Fruit fly (Drosophila melanogaster) ovary, adult (tissue): Measurements from ENCODE around the gene CG10283.

Experiments
- CG17801 ChIP-seq: fragments of 200-800 bp; optimal IDR thresholded peaks from 2 replicates; lab custom pipeline; 2019; ENCODE audit warnings: missing biosample characterization, mild to moderate bottlenecking, missing genetic modification characterization, moderate library complexity; ENCODE audit not compliant: partially characterized antibody

CG10283 gene

dm6 chr2L:18465402-18466201 is 18.7 kb downstream of the CG10283 start:
- no peak for TF ChIP-seq CG17801

- no peak for TF ChIP-seq CG17801
These were observed 20.2 kb downstream of the CG10283 start for dm6 chr2L:18464116-18464530.

dm6 chr2L:18463610-18464009 is 20.7 kb downstream of the CG10283 start:
- TF ChIP-seq CG17801, result no peak

dm6 chr2L:18459698-18460348 is 24.5 kb downstream of the CG10283 start:
- no peak for TF ChIP-seq CG17801

- no peak for TF ChIP-seq CG17801
These were observed 25.8 kb downstream of the CG10283 start for dm6 chr2L:18458527-18458926.

- no peak for TF ChIP-seq CG17801
These were observed 27.3 kb downstream of the CG10283 start for dm6 chr2L:18456932-18457583.

dm6 chr2L:18455506-18456491 is 28.5 kb downstream of the CG10283 start:
- TF ChIP-seq CG17801, result peak; percentile 94

- TF ChIP-seq CG17801, result no peak
These were observed 30.1 kb downstream of the CG10283 start, which contains the start of the genes bsf and Ntf-2r for dm6 chr2L:18454128-18454788. bsf (minus strand) TSS chr2L:18454587. Ntf-2r (plus strand) TSS chr2L:18454649.

dm6 chr2L:18448639-18449430 is 35.5 kb downstream of the CG10283 start, which contains the start of gene ncm:
ncm (minus strand) TSS chr2L:18448957.
- no peak for TF ChIP-seq CG17801

dm6 chr2L:18442903-18443608 is 41.3 kb downstream of the CG10283 start, which contains the start of gene RpS26:
RpS26 (minus strand) TSS chr2L:18443277.
- peak; percentile 41 for TF ChIP-seq CG17801

- no peak for TF ChIP-seq CG17801
These were observed 43.1 kb downstream of the CG10283 start for dm6 chr2L:18441220-18441619.
